Fruit fly (Drosophila melanogaster) S2 (cell line): Measurements from ENCODE around the gene Prestin.

Experiments
- CG8478 ChIP-seq: fragments of >200 bp; optimal IDR thresholded peaks from 2 replicates; lab custom pipeline; 2018
- CTCF ChIP-seq, 2 experiments: fragments of >200 bp; optimal IDR thresholded peaks; 2 replicates each; lab custom pipeline; 2018

DNA sequence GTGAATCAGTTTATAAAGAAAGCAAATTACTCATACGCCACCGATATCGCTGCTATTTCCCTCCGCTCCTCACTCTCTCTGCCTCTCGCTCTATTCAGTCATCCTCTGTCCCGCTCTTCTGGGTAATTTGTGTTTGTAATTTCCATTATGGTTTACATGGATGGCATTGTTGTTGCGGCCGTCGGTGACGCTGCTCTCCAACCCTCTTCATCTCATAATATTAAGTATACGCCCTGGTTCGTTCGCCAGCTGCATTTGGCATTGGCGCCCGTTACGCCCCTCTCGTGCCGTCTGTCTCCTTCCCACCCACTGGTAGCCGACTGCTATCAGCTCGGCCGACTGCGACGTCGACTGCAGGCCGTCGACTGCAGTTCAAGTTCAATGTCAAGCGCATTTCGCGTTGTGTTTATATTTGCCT lies 39.7 kb upstream of the Prestin start:
- no peak for TF ChIP-seq CG8478
- TF ChIP-seq CTCF (optimal IDR thresholded peaks at IDR 0.05; lab: Kevin White, UChicago), result no peak
